Fruit fly (Drosophila melanogaster): ENCODE measurements around the gene CAH2.

The CAH2 gene

DNA sequence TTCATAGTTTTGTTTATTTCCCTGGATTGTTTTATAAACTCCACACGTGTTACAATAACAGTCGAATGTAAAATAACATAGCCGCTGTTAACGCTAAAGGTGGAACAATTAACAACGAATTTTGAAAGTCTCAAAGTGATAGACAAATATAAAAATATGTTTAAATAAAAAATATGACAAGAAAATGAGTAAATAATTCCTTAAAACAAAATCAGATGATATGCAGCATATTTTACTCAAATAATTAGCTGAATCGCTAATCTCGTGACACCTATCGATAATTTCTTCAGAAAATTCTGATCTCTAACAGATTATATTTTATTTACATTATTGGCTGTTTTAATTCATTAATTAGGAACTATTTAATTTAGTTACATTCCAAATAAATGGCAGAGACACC lies 40.8 kb upstream of the CAH2 start, which contains the start of the genes CG5645 and Atg12 (continued):
- TF ChIP-seq pnt (GFP tag; optimal IDR thresholded peaks at IDR 0.05) (no peak), Neu2 (GFP tag; optimal IDR thresholded peaks at IDR 0.05; ENCODE audit: borderline replicate concordance) (no peak), emc (GFP tag; optimal IDR thresholded peaks at IDR 0.05) (no peak), CG3995 (GFP tag; optimal IDR thresholded peaks at IDR 0.05) (peak; percentile 81), CG4282 (GFP tag; optimal IDR thresholded peaks at IDR 0.05) (no peak), GATAe (GFP tag; conservative IDR thresholded peaks at IDR 0.05) (0 out of 2 replicates have a peak, but pooled peaks have one; percentile 28), CG14860 (GFP tag; IDR thresholded peaks at IDR 0.05; ENCODE audit: partially characterized antibody) (peak; percentile 80), unc-4 (GFP tag; IDR thresholded peaks at IDR 0.05; ENCODE audit: partially characterized antibody) (peak; percentile 85), Hmr (GFP tag; optimal IDR thresholded peaks at IDR 0.05) (peak; percentile 44), D19A (tag; optimal IDR thresholded peaks at IDR 0.05) (peak; percentile 65), disco-r (GFP tag; optimal IDR thresholded peaks at IDR 0.05) (no peak), onecut (GFP tag; IDR thresholded peaks at IDR 0.05) (no peak), CG15073 (GFP tag; optimal IDR thresholded peaks at IDR 0.05) (no peak), Dek (tag; optimal IDR thresholded peaks at IDR 0.05) (peak; percentile 27), CG16779 (GFP tag; IDR thresholded peaks at IDR 0.05) (no peak), sim (GFP tag; IDR thresholded peaks at IDR 0.05) (no peak), mam (GFP tag; optimal IDR thresholded peaks at IDR 0.05) (no peak), CG10431 (GFP tag; optimal IDR thresholded peaks at IDR 0.05) (no peak), Dip3 (GFP tag; optimal IDR thresholded peaks at IDR 0.05) (no peak), E2f1 (GFP tag; IDR thresholded peaks at IDR 0.05) (peak; percentile 18; the same call in 1 of the 2 replicates), Bdp1 (GFP tag; optimal IDR thresholded peaks at IDR 0.05) (no peak), NC2α (GFP tag; optimal IDR thresholded peaks at IDR 0.05) (no peak), Mrtf (GFP tag; IDR thresholded peaks at IDR 0.05) (no peak), Nf-YC (tag; optimal IDR thresholded peaks at IDR 0.05) (peak; percentile 59), Bgb (GFP tag; IDR thresholded peaks at IDR 0.05; ENCODE audit: partially characterized antibody) (peak; percentile 77), org-1 (GFP tag; optimal IDR thresholded peaks at IDR 0.05) (no peak), nmo (GFP tag; optimal IDR thresholded peaks at IDR 0.05) (peak; percentile 44), CG12155 (GFP tag; optimal IDR thresholded peaks at IDR 0.05) (peak; percentile 41), fd3F (GFP tag; optimal IDR thresholded peaks at IDR 0.05) (peak; percentile 8), Hr78 (GFP tag; optimal IDR thresholded peaks at IDR 0.05) (no peak), CG17829 (tag; optimal IDR thresholded peaks at IDR 0.05) (peak; percentile 85), Elba2 (GFP tag; optimal IDR thresholded peaks at IDR 0.05) (no peak), caup (GFP tag; optimal IDR thresholded peaks at IDR 0.05; ENCODE audit: severe bottlenecking) (peak; percentile 44), CG7372 (GFP tag; IDR thresholded peaks at IDR 0.05) (no peak; the same call in 1 of the 2 replicates), row (GFP tag; IDR thresholded peaks at IDR 0.05) (peak; percentile 88), zen2 (GFP tag; IDR thresholded peaks at IDR 0.05; ENCODE audit: partially characterized antibody) (peak; percentile 38; the same call in 1 of the 3 replicates), gsb-n (tag; optimal IDR thresholded peaks at IDR 0.05) (peak; percentile 58), CG6689 (GFP tag; IDR thresholded peaks at IDR 0.05) (peak; percentile 34; the same call in 1 of the 2 replicates), ham (GFP tag; IDR thresholded peaks at IDR 0.05) (no peak), Hsf (GFP tag; optimal IDR thresholded peaks at IDR 0.05) (peak; percentile 4), CG17802 (tag; optimal IDR thresholded peaks at IDR 0.05) (no peak), CG10209 (GFP tag; optimal IDR thresholded peaks at IDR 0.05) (no peak), gro (GFP tag; optimal IDR thresholded peaks at IDR 0.05) (no peak), Myb (GFP tag; optimal IDR thresholded peaks at IDR 0.05) (peak; percentile 9), CG8924 (tag; optimal IDR thresholded peaks at IDR 0.05) (peak; percentile 61), otp (GFP tag; IDR thresholded peaks at IDR 0.05) (no peak), ci (GFP tag; IDR thresholded peaks at IDR 0.05) (no peak), lov (optimal IDR thresholded peaks at IDR 0.05) (no peak), lov (GFP tag; IDR thresholded peaks at IDR 0.05) (no peak), Dbx (GFP tag; IDR thresholded peaks at IDR 0.05) (peak; percentile 73; the same call in 2 of the 3 replicates), Atf6 (GFP tag; IDR thresholded peaks at IDR 0.05) (peak; percentile 61; the same call in 1 of the 2 replicates)
